Fruit fly (Drosophila melanogaster) whole organism, embryonic: ENCODE measurements around the gene CG11698.

Experiments
- Adf1 ChIP-seq: fragments of 200-800 bp; sonication (Bioruptor generic); IDR thresholded peaks from 2 replicates; pipeline ENCODE4 v1.3.6; 2022; ENCODE audit warnings: missing biosample characterization, missing genetic modification characterization
- Asciz ChIP-seq: fragments of 200-800 bp; sonication (Bioruptor generic); optimal IDR thresholded peaks from 2 replicates; lab custom pipeline; 2017; ENCODE audit warnings: missing biosample characterization, mild to moderate bottlenecking, missing genetic modification characterization, missing genetic modification reagents
- BEAF-32 ChIP-seq: fragments of 200-800 bp; sonication (Bioruptor generic); optimal IDR thresholded peaks from 3 replicates; lab custom pipeline; 2017; ENCODE audit warnings: missing biosample characterization, missing genetic modification characterization, mild to moderate bottlenecking, moderate library complexity, missing genetic modification reagents
- CG12942 ChIP-seq: fragments of 200-800 bp; sonication (Bioruptor generic); optimal IDR thresholded peaks from 3 replicates; lab custom pipeline; 2016; ENCODE audit warnings: missing biosample characterization, missing genetic modification characterization
- CG13287 ChIP-seq: fragments of 200-800 bp; sonication (Bioruptor generic); IDR thresholded peaks from 2 replicates; pipeline ENCODE4 v1.3.6; 2022; ENCODE audit warnings: missing biosample characterization, missing genetic modification characterization; ENCODE audit not compliant: partially characterized antibody
- CG14710 ChIP-seq: fragments of 200-800 bp; sonication (Bioruptor generic); optimal IDR thresholded peaks from 3 replicates; lab custom pipeline; 2019; ENCODE audit warnings: missing biosample characterization, mild to moderate bottlenecking, missing genetic modification characterization, moderate library complexity
- CG1603 ChIP-seq: fragments of 200-800 bp; sonication (Bioruptor generic); optimal IDR thresholded peaks from 2 replicates; lab custom pipeline; 2019; ENCODE audit warnings: missing biosample characterization, mild to moderate bottlenecking, missing genetic modification characterization, moderate library complexity
- CG17829 ChIP-seq: fragments of 200-800 bp; optimal IDR thresholded peaks from 2 replicates; lab custom pipeline; 2019; ENCODE audit warnings: missing biosample characterization, mild to moderate bottlenecking, missing genetic modification characterization, moderate library complexity
- CG2202 ChIP-seq: fragments of 200-800 bp; sonication (Bioruptor generic); optimal IDR thresholded peaks from 2 replicates; lab custom pipeline; 2018; ENCODE audit warnings: missing biosample characterization, mild to moderate bottlenecking, missing genetic modification characterization
- CG31441 ChIP-seq: fragments of 200-800 bp; sonication (Bioruptor generic); IDR thresholded peaks from 2 replicates; pipeline ENCODE4 v1.3.6; 2022; ENCODE audit warnings: missing biosample characterization, missing genetic modification characterization
- CG34422 ChIP-seq: fragments of 200-800 bp; sonication (Bioruptor generic); IDR thresholded peaks from 3 replicates; pipeline ENCODE4 v1.3.6; 2022; ENCODE audit warnings: missing biosample characterization, missing genetic modification characterization
- CG6175 ChIP-seq: fragments of 200-800 bp; sonication (Bioruptor generic); IDR thresholded peaks from 3 replicates; pipeline ENCODE4 v1.3.6; 2022; ENCODE audit warnings: missing biosample characterization, missing genetic modification characterization
- CG6689 ChIP-seq: fragments of 200-800 bp; sonication (Bioruptor generic); IDR thresholded peaks from 2 replicates; pipeline ENCODE4 v1.3.6; 2022; ENCODE audit warnings: missing biosample characterization, missing genetic modification characterization
- CG9797 ChIP-seq: fragments of 200-800 bp; sonication (Bioruptor generic); optimal IDR thresholded peaks from 3 replicates; lab custom pipeline; 2018; ENCODE audit warnings: missing biosample characterization, mild to moderate bottlenecking, missing genetic modification characterization
- D19B ChIP-seq: fragments of 200-800 bp; sonication (Bioruptor generic); optimal IDR thresholded peaks from 2 replicates; lab custom pipeline; 2017; ENCODE audit warnings: missing biosample characterization, mild to moderate bottlenecking, missing genetic modification characterization
- Dfd ChIP-seq, 2 experiments: fragments of >200 bp; optimal IDR thresholded peaks; 2 replicates each; lab custom pipeline; 2017; ENCODE audit warnings: missing biosample characterization in 2 of 2, missing genetic modification characterization in 2 of 2
- E2f2 ChIP-seq: fragments of 200-800 bp; sonication (Bioruptor generic); IDR thresholded peaks from 2 replicates; pipeline ENCODE4 v1.3.6; 2022; ENCODE audit warnings: missing biosample characterization, missing genetic modification characterization
- Elba2 ChIP-seq: fragments of 200-800 bp; sonication (Bioruptor generic); optimal IDR thresholded peaks from 3 replicates; lab custom pipeline; 2016; ENCODE audit warnings: missing biosample characterization, missing genetic modification characterization
- Ets97D ChIP-seq: fragments of 200-800 bp; sonication (Bioruptor generic); optimal IDR thresholded peaks from 3 replicates; lab custom pipeline; 2016; ENCODE audit warnings: missing biosample characterization, missing genetic modification characterization
- Hr51 ChIP-seq, 2 experiments: fragments of 200-800 bp; sonication (Bioruptor generic); optimal IDR thresholded peaks; 2 replicates in 1 of 2; 3 replicates in 1 of 2; lab custom pipeline; 2016 to 2018; ENCODE audit warnings: missing biosample characterization in 2 of 2, missing genetic modification characterization in 2 of 2, mild to moderate bottlenecking in 1 of 2, moderate library complexity in 1 of 2
- Jarid2 ChIP-seq: fragments of 200-800 bp; sonication (Bioruptor generic); optimal IDR thresholded peaks from 3 replicates; lab custom pipeline; 2017; ENCODE audit warnings: mild to moderate bottlenecking, missing biosample characterization, missing genetic modification reagents, missing genetic modification characterization
- Lhr ChIP-seq: fragments of 200-800 bp; sonication (Bioruptor generic); optimal IDR thresholded peaks from 3 replicates; lab custom pipeline; 2017; ENCODE audit warnings: mild to moderate bottlenecking, missing biosample characterization, missing genetic modification reagents, missing genetic modification characterization
- Mad ChIP-seq: fragments of 200-800 bp; sonication (Bioruptor generic); optimal IDR thresholded peaks from 2 replicates; lab custom pipeline; 2016; ENCODE audit warnings: missing biosample characterization, missing genetic modification characterization
- Med ChIP-seq: fragments of 200-800 bp; sonication (Bioruptor generic); peaks from one replicate; lab custom pipeline; 2016; ENCODE audit warnings: missing biosample characterization, missing genetic modification characterization, mild to moderate bottlenecking, inconsistent platforms, moderate library complexity
- Rfx ChIP-seq: fragments of 200-800 bp; sonication (Bioruptor generic); IDR thresholded peaks from 2 replicates; pipeline ENCODE4 v1.3.6; 2022; ENCODE audit warnings: missing biosample characterization, missing genetic modification characterization
- Sry-δ ChIP-seq: fragments of 200-800 bp; sonication (Bioruptor generic); optimal IDR thresholded peaks from 2 replicates; lab custom pipeline; 2016; ENCODE audit warnings: missing biosample characterization, missing genetic modification characterization
- ab ChIP-seq: fragments of 200-800 bp; sonication (Bioruptor generic); optimal IDR thresholded peaks from 2 replicates; lab custom pipeline; 2016; ENCODE audit warnings: missing biosample characterization, missing genetic modification characterization
- amos ChIP-seq: fragments of 200-800 bp; sonication (Bioruptor generic); IDR thresholded peaks from 2 replicates; pipeline ENCODE4 v1.3.6; 2022; ENCODE audit warnings: missing biosample characterization, missing genetic modification characterization; ENCODE audit not compliant: partially characterized antibody
- ato ChIP-seq: fragments of 200-800 bp; sonication (Bioruptor generic); IDR thresholded peaks from 2 replicates; pipeline ENCODE4 v1.3.6; 2022; ENCODE audit warnings: missing biosample characterization, missing genetic modification characterization; ENCODE audit not compliant: partially characterized antibody
- br ChIP-seq: fragments of >200 bp; optimal IDR thresholded peaks from 2 replicates; lab custom pipeline; 2017
- bsh ChIP-seq, 2 experiments: fragments of 200-800 bp; sonication (Bioruptor generic); optimal IDR thresholded peaks; 2 replicates each; lab custom pipeline; 2017 to 2018; ENCODE audit warnings: mild to moderate bottlenecking in 2 of 2, missing biosample characterization in 2 of 2, missing genetic modification characterization in 2 of 2, moderate library complexity in 1 of 2
- cad ChIP-seq: fragments of >200 bp; optimal IDR thresholded peaks from 2 replicates; lab custom pipeline; 2017; ENCODE audit warnings: missing biosample characterization, missing genetic modification characterization
- caup ChIP-seq: fragments of 200-800 bp; sonication (Bioruptor generic); optimal IDR thresholded peaks from 3 replicates; lab custom pipeline; 2017; ENCODE audit warnings: missing biosample characterization, mild to moderate bottlenecking, missing genetic modification characterization, moderate library complexity; ENCODE audit not compliant: severe bottlenecking
- chinmo ChIP-seq: fragments of 200-800 bp; sonication (Bioruptor generic); IDR thresholded peaks from 4 replicates; pipeline ENCODE4 v1.3.6; 2022; ENCODE audit warnings: missing biosample characterization, missing genetic modification characterization; ENCODE audit not compliant: partially characterized antibody
- chm ChIP-seq: fragments of 200-800 bp; sonication (Bioruptor generic); IDR thresholded peaks from 2 replicates; pipeline ENCODE4 v1.3.6; 2022; ENCODE audit warnings: missing biosample characterization, missing genetic modification characterization
- dysf ChIP-seq: fragments of 200-800 bp; sonication (Bioruptor generic); IDR thresholded peaks from 3 replicates; pipeline ENCODE4 v1.3.6; 2022; ENCODE audit warnings: missing biosample characterization, missing genetic modification characterization
- gfzf ChIP-seq: fragments of 200-800 bp; sonication (Bioruptor generic); optimal IDR thresholded peaks from 2 replicates; lab custom pipeline; 2016; ENCODE audit warnings: missing biosample characterization, mild to moderate bottlenecking, missing genetic modification characterization, moderate library complexity
- jumu ChIP-seq: fragments of 200-800 bp; sonication (Bioruptor generic); optimal IDR thresholded peaks from 3 replicates; lab custom pipeline; 2016; ENCODE audit warnings: missing biosample characterization, missing genetic modification characterization
- knrl ChIP-seq: fragments of 200-800 bp; sonication (Bioruptor generic); IDR thresholded peaks from 3 replicates; pipeline ENCODE4 v1.3.6; 2022; ENCODE audit warnings: missing biosample characterization, missing genetic modification characterization; ENCODE audit not compliant: partially characterized antibody
- lbe ChIP-seq: fragments of 200-800 bp; sonication (Bioruptor generic); optimal IDR thresholded peaks from 2 replicates; lab custom pipeline; 2016; ENCODE audit warnings: missing biosample characterization, mild to moderate bottlenecking, missing genetic modification characterization
- maf-S ChIP-seq: fragments of 200-800 bp; sonication (Bioruptor generic); optimal IDR thresholded peaks from 2 replicates; lab custom pipeline; 2016; ENCODE audit warnings: missing biosample characterization, missing genetic modification characterization
- mirr ChIP-seq: fragments of 200-800 bp; sonication (Bioruptor generic); optimal IDR thresholded peaks from 3 replicates; lab custom pipeline; 2018; ENCODE audit warnings: missing biosample characterization, mild to moderate bottlenecking, missing genetic modification characterization
- phol ChIP-seq: fragments of 200-800 bp; sonication (Bioruptor generic); optimal IDR thresholded peaks from 3 replicates; lab custom pipeline; 2018; ENCODE audit warnings: missing biosample characterization, mild to moderate bottlenecking, missing genetic modification characterization, moderate library complexity
- psq ChIP-seq: fragments of 200-800 bp; sonication (Bioruptor generic); optimal IDR thresholded peaks from 2 replicates; lab custom pipeline; 2017; ENCODE audit warnings: missing biosample characterization, missing genetic modification characterization
- stwl ChIP-seq: fragments of 200-800 bp; sonication (Bioruptor generic); optimal IDR thresholded peaks from 3 replicates; lab custom pipeline; 2018; ENCODE audit warnings: missing biosample characterization, mild to moderate bottlenecking, missing genetic modification characterization, moderate library complexity
- tx ChIP-seq: fragments of 200-800 bp; sonication (Bioruptor generic); optimal IDR thresholded peaks from 2 replicates; lab custom pipeline; 2016; ENCODE audit warnings: missing biosample characterization, missing genetic modification characterization
- unc-4 ChIP-seq: fragments of 200-800 bp; sonication (Bioruptor generic); IDR thresholded peaks from 2 replicates; pipeline ENCODE4 v1.3.6; 2022; ENCODE audit warnings: missing biosample characterization, missing genetic modification characterization; ENCODE audit not compliant: partially characterized antibody
- zen2 ChIP-seq: fragments of 200-800 bp; sonication (Bioruptor generic); IDR thresholded peaks from 3 replicates; pipeline ENCODE4 v1.3.6; 2022; ENCODE audit warnings: missing biosample characterization, missing genetic modification characterization; ENCODE audit not compliant: partially characterized antibody

CG11698 gene

DNA sequence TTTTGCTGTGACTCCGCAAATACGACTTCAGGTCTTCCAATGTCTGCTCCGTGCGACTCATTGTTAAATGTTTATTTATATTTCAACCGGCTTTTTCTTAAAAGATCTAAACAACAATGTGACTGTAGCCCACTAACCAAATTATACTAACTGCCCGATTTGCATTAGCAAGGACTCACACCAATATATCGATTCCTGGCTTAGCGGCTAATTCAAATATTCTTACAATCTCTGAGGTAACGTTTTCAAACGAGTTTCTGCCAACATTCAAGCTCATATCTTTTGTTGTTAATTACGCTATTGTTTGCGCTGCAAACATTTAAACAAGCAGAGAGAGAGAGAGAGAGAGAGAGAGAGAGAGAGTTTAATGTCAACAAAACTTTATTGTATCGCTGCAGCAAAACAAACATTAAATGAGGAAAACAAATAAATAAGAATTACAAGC is 3.5 kb upstream of the CG11698 start, which contains the start of gene tex (continued):
- TF ChIP-seq Rfx (GFP tag; lab: Robert Waterston, UW) = no peak
- no peak for TF ChIP-seq Mad (GFP tag; lab: Kevin White, UChicago)
- peak; percentile 89 for TF ChIP-seq Asciz
- no peak for TF ChIP-seq Jarid2 (GFP tag; lab: Kevin White, UChicago)
- TF ChIP-seq ab (GFP tag; lab: Kevin White, UChicago) = no peak
- TF ChIP-seq zen2 (GFP tag; lab: Robert Waterston, UW) = no peak
- TF ChIP-seq cad = no peak
- no peak for TF ChIP-seq CG6689 (GFP tag; lab: Robert Waterston, UW)
- TF ChIP-seq mirr (GFP tag; lab: Kevin White, UChicago) = no peak
- TF ChIP-seq psq (GFP tag; lab: Kevin White, UChicago) = no peak
- TF ChIP-seq Hr51 (GFP tag; optimal IDR thresholded peaks at IDR 0.05; lab: Kevin White, UChicago) = no peak
- TF ChIP-seq tx (GFP tag; lab: Kevin White, UChicago) = no peak
- no peak for TF ChIP-seq CG12942 (GFP tag; lab: Kevin White, UChicago)
- no peak for TF ChIP-seq jumu (GFP tag; lab: Kevin White, UChicago)
- TF ChIP-seq maf-S (GFP tag; lab: Kevin White, UChicago) = no peak
- TF ChIP-seq chm (GFP tag; lab: Robert Waterston, UW) = no peak
- TF ChIP-seq CG1603 (tag; lab: Kevin White, UChicago) = peak; percentile 82
- peak; percentile 63 for TF ChIP-seq CG2202
- no peak for TF ChIP-seq Adf1 (GFP tag; lab: Robert Waterston, UW)
- peak; percentile 98 for TF ChIP-seq E2f2 (GFP tag; lab: Robert Waterston, UW)
- TF ChIP-seq D19B = no peak

DNA sequence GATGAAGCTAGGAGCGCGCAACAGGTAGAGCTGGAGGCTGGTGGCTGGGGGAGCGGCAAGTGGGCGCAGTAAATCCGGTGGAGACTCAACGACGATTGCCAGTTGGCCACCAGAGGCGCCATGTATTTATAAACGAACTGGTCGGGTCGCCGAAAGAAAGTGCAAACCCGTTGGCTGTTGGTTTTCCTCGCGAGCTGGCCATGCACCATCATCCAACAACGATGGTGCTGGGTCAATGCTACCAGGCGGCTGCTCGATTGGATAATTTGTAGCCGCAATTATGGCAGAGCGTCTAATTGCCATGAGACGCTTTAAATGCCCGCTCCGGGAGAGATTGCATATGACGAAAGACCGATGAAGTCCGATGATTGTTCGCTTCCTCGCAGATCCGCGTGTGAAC is 1.3 kb upstream of the CG11698 start, which contains the start of gene CG11693:
CG11693 (minus strand) TSS at position 101 of the 400 bp plus-strand sequence.
- TF ChIP-seq Elba2 (GFP tag; lab: Kevin White, UChicago) (no peak), Med (GFP tag; lab: Kevin White, UChicago) (peak; percentile 1), br (no peak), Lhr (no peak)

DNA sequence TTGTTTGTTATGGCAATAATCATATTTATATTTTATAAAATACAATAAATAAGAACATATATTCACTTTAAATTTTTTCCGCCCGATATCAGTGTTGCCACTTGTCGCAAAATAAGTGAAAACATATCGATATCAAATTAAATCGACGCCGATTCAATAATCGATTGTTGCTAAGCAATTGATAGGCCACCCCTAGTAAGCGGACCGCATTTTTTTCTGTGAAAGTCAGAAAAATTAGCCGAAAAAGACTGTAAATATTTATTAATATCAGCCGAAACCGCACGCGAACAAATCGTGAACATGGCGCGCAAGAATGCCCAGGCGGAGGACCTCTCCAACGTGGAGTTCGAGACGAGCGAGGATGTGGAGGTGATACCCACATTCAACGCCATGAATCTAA is 1.1 kb downstream of the CG11698 start, which contains the start of gene CG7483:
CG7483 (plus strand) TSS at position 171 of the 400 bp plus-strand sequence.
- no peak for TF ChIP-seq bsh (GFP tag; optimal IDR thresholded peaks at IDR 0.05; lab: Kevin White, UChicago)
- 0 out of 2 replicates have a peak, but pooled peaks have one; percentile 18 for TF ChIP-seq CG31441
- TF ChIP-seq CG6175 (GFP tag; lab: Robert Waterston, UW) = no peak
- no peak for TF ChIP-seq CG2202
- peak; percentile 30 for TF ChIP-seq gfzf (GFP tag; lab: Kevin White, UChicago)
- TF ChIP-seq CG9797 (GFP tag; lab: Kevin White, UChicago) = peak; percentile 54
- peak; percentile 90 for TF ChIP-seq ato (GFP tag; lab: Robert Waterston, UW)
- no peak for TF ChIP-seq Elba2 (GFP tag; lab: Kevin White, UChicago)
- peak; percentile 36 for TF ChIP-seq CG17829 (tag; lab: Kevin White, UChicago)
- TF ChIP-seq Ets97D (GFP tag; lab: Kevin White, UChicago) = peak; percentile 20
- TF ChIP-seq stwl (tag; lab: Kevin White, UChicago) = peak; percentile 30
- no peak for TF ChIP-seq dysf
- TF ChIP-seq BEAF-32 (GFP tag; lab: Kevin White, UChicago) = peak; percentile 80
- peak; percentile 34 for TF ChIP-seq lbe (GFP tag; lab: Kevin White, UChicago)
- TF ChIP-seq Dfd (GFP tag; optimal IDR thresholded peaks at IDR 0.05; lab: Kevin White, UChicago) = no peak
- peak; percentile 86 for TF ChIP-seq amos
- TF ChIP-seq caup (GFP tag; lab: Kevin White, UChicago) = no peak
- TF ChIP-seq Sry-δ (GFP tag; lab: Kevin White, UChicago) = peak; percentile 87
- TF ChIP-seq CG14710 = peak; percentile 55
- peak; percentile 78 for TF ChIP-seq knrl (GFP tag; lab: Robert Waterston, UW)
- peak; percentile 95 for TF ChIP-seq CG13287 (GFP tag; lab: Robert Waterston, UW)
- TF ChIP-seq chinmo = peak; percentile 77; the same call in 3 of the 4 replicates
- TF ChIP-seq unc-4 = peak; percentile 88
- peak; percentile 52; the same call in 1 of the 3 replicates for TF ChIP-seq CG34422 (GFP tag; lab: Robert Waterston, UW)
- peak; percentile 22 for TF ChIP-seq phol
